Fruit fly (Drosophila melanogaster) whole organism, prepupa: ENCODE results near the gene CG11350.

Source experiments
- CG11294 ChIP-seq: fragments of 200-800 bp; sonication (Bioruptor generic); IDR thresholded peaks from 2 replicates; pipeline ENCODE4 v1.3.6; 2022; ENCODE audit warnings: missing biosample characterization, missing genetic modification characterization
- CG31627 ChIP-seq: fragments of 200-800 bp; sonication (Bioruptor generic); optimal IDR thresholded peaks from 3 replicates; lab custom pipeline; 2016; ENCODE audit warnings: missing biosample characterization, missing genetic modification characterization
- CG6163 ChIP-seq: fragments of 200-800 bp; sonication (Bioruptor generic); IDR thresholded peaks from 3 replicates; pipeline ENCODE4 v1.3.6; 2022; ENCODE audit warnings: missing biosample characterization, missing genetic modification characterization
- CG6854 ChIP-seq: fragments of 200-800 bp; sonication (Bioruptor generic); optimal IDR thresholded peaks from 2 replicates; lab custom pipeline; 2017; ENCODE audit warnings: missing biosample characterization, mild to moderate bottlenecking, missing genetic modification characterization
- CG8632 ChIP-seq: fragments of 200-800 bp; sonication (Bioruptor generic); optimal IDR thresholded peaks from 3 replicates; lab custom pipeline; 2016; ENCODE audit warnings: missing biosample characterization, missing genetic modification characterization
- Ets96B ChIP-seq: fragments of 200-800 bp; optimal IDR thresholded peaks from 2 replicates; lab custom pipeline; 2019; ENCODE audit warnings: missing biosample characterization, mild to moderate bottlenecking, missing genetic modification characterization, moderate library complexity
- Sox15 ChIP-seq: fragments of 200-800 bp; sonication (Bioruptor generic); optimal IDR thresholded peaks from 3 replicates; lab custom pipeline; 2016; ENCODE audit warnings: missing biosample characterization, missing genetic modification characterization
- esn ChIP-seq: fragments of 200-800 bp; sonication (Bioruptor generic); optimal IDR thresholded peaks from 2 replicates; lab custom pipeline; 2016; ENCODE audit warnings: missing biosample characterization, mild to moderate bottlenecking, missing genetic modification characterization, moderate library complexity
- salr ChIP-seq, 2 experiments: fragments of 200-800 bp; sonication (Bioruptor generic); optimal IDR thresholded peaks; 3 replicates each; lab custom pipeline; 2016 to 2018; ENCODE audit warnings: missing biosample characterization in 2 of 2, missing genetic modification characterization in 2 of 2, mild to moderate bottlenecking in 1 of 2
- spab ChIP-seq: fragments of 200-800 bp; sonication (Bioruptor generic); optimal IDR thresholded peaks from 2 replicates; lab custom pipeline; 2017; ENCODE audit warnings: missing biosample characterization, mild to moderate bottlenecking, missing genetic modification characterization, missing genetic modification reagents
- svp ChIP-seq: fragments of 200-800 bp; sonication (Bioruptor generic); peaks from one replicate; lab custom pipeline; 2016; ENCODE audit warnings: missing biosample characterization, missing genetic modification characterization
- vri ChIP-seq: fragments of 200-800 bp; sonication (Bioruptor generic); optimal IDR thresholded peaks from 3 replicates; lab custom pipeline; 2016; ENCODE audit warnings: missing biosample characterization, mild to moderate bottlenecking, missing genetic modification characterization

dm6 chr3L:4442168-4442567 is 40.4 kb upstream of the CG11350 start:
- TF ChIP-seq vri (no peak), CG11294 (GFP tag; lab: Robert Waterston, UW) (no peak), CG8632 (GFP tag; lab: Kevin White, UChicago) (no peak), spab (GFP tag; lab: Kevin White, UChicago) (no peak), esn (GFP tag; lab: Kevin White, UChicago) (no peak), Ets96B (tag; lab: Kevin White, UChicago) (no peak), Sox15 (GFP tag; lab: Kevin White, UChicago) (no peak), salr (GFP tag; optimal IDR thresholded peaks at IDR 0.05; lab: Kevin White, UChicago) (no peak), CG6854 (no peak), CG31627 (GFP tag; lab: Kevin White, UChicago) (no peak), svp (GFP tag; lab: Kevin White, UChicago) (no peak), CG6163 (no peak)
